Fruit fly (Drosophila melanogaster) ovary, adult (tissue): Measurements from ENCODE around the gene HINT1.
A peak's percentile ranks its signal among the peaks of the same experiment; 100 is the strongest.

ENCODE experiments used
- CG17801 ChIP-seq: fragments of 200-800 bp; optimal IDR thresholded peaks from 2 replicates; lab custom pipeline; 2019; ENCODE audit warnings: missing biosample characterization, mild to moderate bottlenecking, missing genetic modification characterization, moderate library complexity; ENCODE audit not compliant: partially characterized antibody

The HINT1 gene

dm6 chr2L:2769476-2770185 is at the start of gene HINT1, which contains the start of gene colt:
Gene HINT1, plus strand, starts transcription at chr2L:2770135.
Gene colt, minus strand, starts transcription at chr2L:2770069.
- TF ChIP-seq CG17801, result peak; percentile 55

dm6 chr2L:2720368-2720767 is 49.6 kb upstream of the HINT1 start:
- TF ChIP-seq CG17801, result no peak

dm6 chr2L:2721317-2721716 is 48.6 kb upstream of the HINT1 start:
- TF ChIP-seq CG17801, result no peak

dm6 chr2L:2723100-2723499 is 46.8 kb upstream of the HINT1 start:
- TF ChIP-seq CG17801, result no peak

dm6 chr2L:2724459-2724858 is 45.5 kb upstream of the HINT1 start:
- TF ChIP-seq CG17801, result no peak

dm6 chr2L:2725374-2725773 is 44.6 kb upstream of the HINT1 start, which contains the start of gene CG31689:
Gene CG31689, plus strand, starts transcription at chr2L:2725674.
- no peak for TF ChIP-seq CG17801

- TF ChIP-seq CG17801, result no peak
These were observed 42.6 kb upstream of the HINT1 start for dm6 chr2L:2727364-2727763.

- no peak for TF ChIP-seq CG17801
These were observed 42.1 kb upstream of the HINT1 start for dm6 chr2L:2727812-2728211.

dm6 chr2L:2728577-2728976 is 41.4 kb upstream of the HINT1 start:
- no peak for TF ChIP-seq CG17801

dm6 chr2L:2729882-2730281 is 40.1 kb upstream of the HINT1 start:
- TF ChIP-seq CG17801, result no peak

- TF ChIP-seq CG17801, result no peak
These were observed 39.2 kb upstream of the HINT1 start for dm6 chr2L:2730756-2731155.

dm6 chr2L:2731370-2732138 is 38.4 kb upstream of the HINT1 start:
- TF ChIP-seq CG17801, result no peak

dm6 chr2L:2732139-2732830 is 37.6 kb upstream of the HINT1 start:
- no peak for TF ChIP-seq CG17801

- TF ChIP-seq CG17801, result peak; percentile 86
These were observed 35.7 kb upstream of the HINT1 start for dm6 chr2L:2734215-2734614.

- peak; percentile 21 for TF ChIP-seq CG17801
These were observed 35.0 kb upstream of the HINT1 start for dm6 chr2L:2734946-2735345.

dm6 chr2L:2735539-2735938 is 34.4 kb upstream of the HINT1 start:
- no peak for TF ChIP-seq CG17801

dm6 chr2L:2737561-2737960 is 32.4 kb upstream of the HINT1 start:
- no peak for TF ChIP-seq CG17801
